Worm (Caenorhabditis elegans): Measurements from ENCODE around the gene pqn-92.

Gene pqn-92

DNA sequence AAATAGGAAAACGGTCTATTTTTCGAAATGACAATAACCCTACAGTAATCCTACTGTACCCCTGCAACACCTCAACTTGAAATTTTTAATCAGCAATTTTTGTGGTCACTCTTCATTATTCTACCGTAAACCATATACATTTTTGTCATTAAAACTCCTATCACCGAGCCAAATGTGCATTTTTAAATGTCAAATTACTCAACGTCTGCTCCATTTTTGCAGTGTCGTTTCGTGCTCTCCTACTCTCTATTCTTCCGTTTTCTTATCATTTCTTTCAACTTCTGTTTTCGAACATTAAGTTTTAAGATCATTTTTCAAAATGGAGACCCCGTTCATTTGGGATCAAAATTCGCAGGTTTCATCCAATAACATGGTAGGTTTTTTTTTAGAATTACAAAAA, at the start of gene pqn-92:
Gene pqn-92, plus strand, starts transcription at position 307 of the 400 bp plus-strand sequence.
- TF ChIP-seq tbx-37 (GFP tag; conservative IDR thresholded peaks at IDR 0.05) (no peak), hmbx-1 (tag; optimal IDR thresholded peaks at IDR 0.05) (no peak), ceh-13 (GFP tag; optimal IDR thresholded peaks at IDR 0.05) (no peak), aly-1 (tag; optimal IDR thresholded peaks at IDR 0.05) (no peak), B0310.2 (tag; optimal IDR thresholded peaks at IDR 0.05) (no peak)

DNA sequence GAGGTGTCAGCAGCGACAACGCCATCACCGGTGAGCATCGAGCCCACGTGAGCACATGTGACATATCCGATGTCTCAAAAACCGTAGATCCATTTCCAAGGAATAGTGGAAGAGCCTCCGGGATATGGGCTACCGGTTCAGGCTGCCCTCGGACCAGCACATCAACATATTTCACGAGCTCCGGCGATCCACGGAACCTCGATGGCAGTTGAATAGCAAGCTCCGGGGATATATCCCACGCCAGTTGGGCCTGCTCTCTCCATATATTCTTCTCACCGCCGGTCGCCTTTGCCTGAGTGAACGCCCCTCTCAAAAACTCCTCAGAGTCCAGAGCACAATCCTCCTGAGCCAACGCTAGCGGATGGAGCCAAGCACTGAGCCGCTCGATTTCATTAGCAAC, 47.8 kb upstream of the pqn-92 start:
- TF ChIP-seq ceh-36 (tag; optimal IDR thresholded peaks at IDR 0.05) = no peak

DNA sequence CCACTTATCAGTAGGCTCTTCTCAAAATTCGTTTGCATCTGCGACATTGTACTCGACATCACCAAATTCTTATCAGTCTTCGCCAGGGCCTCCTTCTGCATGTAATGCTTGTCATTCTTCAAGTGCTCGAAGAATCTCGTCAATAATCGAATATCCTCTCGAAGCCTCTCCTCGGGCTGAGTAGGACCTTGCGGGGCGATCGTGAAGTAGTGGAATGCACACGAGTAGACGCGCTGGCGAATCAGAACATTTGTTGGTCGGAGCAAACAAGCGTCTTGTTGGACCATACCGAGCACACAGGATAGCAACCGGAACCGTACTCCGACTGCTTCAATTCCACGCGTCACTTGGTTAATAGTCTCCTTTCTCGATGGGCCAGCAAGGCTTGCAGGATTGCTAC, 47.2 kb upstream of the pqn-92 start:
- no peak for TF ChIP-seq hmg-4 (GFP tag; optimal IDR thresholded peaks at IDR 0.05)

DNA sequence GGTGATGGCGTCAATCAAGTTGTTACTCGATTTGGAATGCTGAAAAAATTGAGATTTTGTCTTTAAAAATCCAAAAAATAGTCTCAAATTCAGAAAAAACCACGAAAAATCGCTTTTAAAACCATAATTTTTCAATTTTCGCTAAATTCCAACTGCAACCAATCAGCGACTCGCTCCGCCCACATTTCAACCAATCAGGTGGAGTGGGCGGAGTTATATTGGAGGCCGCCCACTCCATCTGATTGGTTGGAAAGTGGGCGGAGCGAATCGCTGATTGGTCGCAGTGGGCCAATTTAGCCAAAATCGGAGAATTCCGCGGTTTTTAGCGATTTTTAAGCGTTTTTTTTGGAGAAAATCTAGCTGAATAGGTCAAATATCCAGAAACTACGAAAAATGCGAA, 37.8 kb upstream of the pqn-92 start:
- TF ChIP-seq ceh-13 (GFP tag; optimal IDR thresholded peaks at IDR 0.05) (no peak), ama-1 (optimal IDR thresholded peaks at IDR 0.05) (no peak), tbx-37 (GFP tag; conservative IDR thresholded peaks at IDR 0.05) (no peak), pes-1 (GFP tag; IDR thresholded peaks at IDR 0.05) (no peak), hnd-1 (tag; optimal IDR thresholded peaks at IDR 0.05) (no peak), hmg-4 (GFP tag; optimal IDR thresholded peaks at IDR 0.05) (no peak), scrt-1 (GFP tag; IDR thresholded peaks at IDR 0.05) (no peak), sea-1 (GFP tag; conservative IDR thresholded peaks at IDR 0.05) (no peak), tbx-11 (GFP tag; IDR thresholded peaks at IDR 0.05) (no peak), F13C5.2 (tag; optimal IDR thresholded peaks at IDR 0.05) (no peak), tra-4 (tag; optimal IDR thresholded peaks at IDR 0.05) (no peak), B0310.2 (tag; optimal IDR thresholded peaks at IDR 0.05) (no peak), hmbx-1 (tag; optimal IDR thresholded peaks at IDR 0.05) (no peak)

DNA sequence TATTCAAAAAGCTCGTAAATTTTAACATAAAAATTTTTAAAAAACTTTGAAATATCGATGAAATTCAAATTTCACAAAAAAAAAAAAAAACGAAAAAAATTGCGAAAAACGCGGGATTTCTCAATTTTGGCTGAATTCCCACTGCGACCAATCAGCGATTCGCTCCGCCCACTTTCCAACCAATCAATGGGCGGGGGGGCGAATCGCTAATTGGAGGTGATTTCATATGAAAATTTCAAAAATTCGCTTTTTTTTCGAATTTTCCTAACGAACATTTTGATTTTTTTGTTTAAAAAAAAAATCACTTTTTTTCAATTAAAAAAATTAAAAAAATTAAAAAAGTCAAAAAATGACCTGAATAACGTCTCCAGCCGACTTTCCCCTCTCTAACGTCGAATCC, 37.2 kb upstream of the pqn-92 start:
- TF ChIP-seq ama-1 (optimal IDR thresholded peaks at IDR 0.05) (no peak), F13C5.2 (tag; optimal IDR thresholded peaks at IDR 0.05) (no peak), scrt-1 (GFP tag; IDR thresholded peaks at IDR 0.05) (no peak), tra-4 (tag; optimal IDR thresholded peaks at IDR 0.05) (no peak), tbx-37 (GFP tag; conservative IDR thresholded peaks at IDR 0.05) (no peak), hmbx-1 (tag; optimal IDR thresholded peaks at IDR 0.05) (no peak), hmg-4 (GFP tag; optimal IDR thresholded peaks at IDR 0.05) (no peak), ceh-13 (GFP tag; optimal IDR thresholded peaks at IDR 0.05) (no peak), ceh-36 (tag; optimal IDR thresholded peaks at IDR 0.05) (no peak), ets-7 (tag; optimal IDR thresholded peaks at IDR 0.05) (no peak), hnd-1 (tag; optimal IDR thresholded peaks at IDR 0.05) (no peak), tbx-11 (GFP tag; IDR thresholded peaks at IDR 0.05) (no peak), pes-1 (GFP tag; IDR thresholded peaks at IDR 0.05) (no peak), B0310.2 (tag; optimal IDR thresholded peaks at IDR 0.05) (no peak), sea-1 (GFP tag; conservative IDR thresholded peaks at IDR 0.05) (no peak), aly-1 (tag; optimal IDR thresholded peaks at IDR 0.05) (no peak), flt-1 (GFP tag; IDR thresholded peaks at IDR 0.05) (no peak)

DNA sequence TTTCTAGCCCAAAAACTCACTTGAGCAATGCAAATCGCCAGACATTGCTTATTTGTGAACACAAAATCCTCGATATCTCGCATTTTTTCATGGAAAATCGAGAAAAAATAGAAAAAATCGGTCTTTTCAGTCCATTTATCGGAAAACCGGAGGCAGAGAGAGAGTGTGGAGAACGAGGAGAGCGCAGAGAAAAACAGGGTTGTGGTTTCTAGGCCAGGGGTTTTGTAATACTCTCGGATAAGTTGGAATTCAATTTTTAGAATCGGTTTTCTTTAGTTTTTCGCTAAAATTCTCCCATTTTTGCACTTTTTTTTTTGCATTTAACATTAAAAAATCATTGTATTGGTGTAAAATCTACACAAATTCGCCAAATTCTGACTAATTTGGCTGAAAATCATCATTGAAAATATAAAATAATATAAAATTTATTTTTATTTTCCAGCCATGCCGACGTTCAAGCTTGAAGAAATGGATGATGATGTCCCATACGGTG, 33.9 kb upstream of the pqn-92 start, which contains the start of the genes Y75B8A.24 and Y75B8A.25:
Gene Y75B8A.24, minus strand, starts transcription at position 155 of the 493 bp plus-strand sequence.
Gene Y75B8A.25, plus strand, starts transcription at position 443 of the 493 bp plus-strand sequence.
- TF ChIP-seq tbx-37 (GFP tag; conservative IDR thresholded peaks at IDR 0.05) (peak; percentile 45; the same call in 1 of the 2 replicates), ama-1 (optimal IDR thresholded peaks at IDR 0.05) (no peak)

DNA sequence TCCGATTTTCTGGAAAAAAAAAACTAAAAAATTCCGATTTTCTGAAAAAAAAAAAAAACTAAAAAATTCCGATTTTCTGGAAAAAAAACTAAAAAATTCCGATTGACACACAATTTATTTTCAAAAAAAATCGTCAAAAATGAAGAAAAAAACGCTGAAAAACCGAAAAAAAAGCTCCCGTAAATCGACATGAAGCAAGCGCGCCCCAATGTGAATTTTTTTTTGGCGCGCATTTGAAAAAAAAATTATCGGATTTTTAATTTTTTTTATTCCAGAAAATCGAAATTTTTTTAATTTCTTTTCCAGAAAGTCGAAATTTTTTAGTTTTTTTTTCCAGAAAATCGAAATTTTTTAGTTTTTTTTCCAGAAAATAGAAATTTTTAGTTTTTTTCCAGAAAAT, 28.8 kb upstream of the pqn-92 start:
- TF ChIP-seq pes-1 (GFP tag; IDR thresholded peaks at IDR 0.05) = no peak
- TF ChIP-seq ets-7 (tag; optimal IDR thresholded peaks at IDR 0.05) = no peak
- no peak for TF ChIP-seq ceh-36 (tag; optimal IDR thresholded peaks at IDR 0.05)
- no peak for TF ChIP-seq tbx-37 (GFP tag; conservative IDR thresholded peaks at IDR 0.05)

DNA sequence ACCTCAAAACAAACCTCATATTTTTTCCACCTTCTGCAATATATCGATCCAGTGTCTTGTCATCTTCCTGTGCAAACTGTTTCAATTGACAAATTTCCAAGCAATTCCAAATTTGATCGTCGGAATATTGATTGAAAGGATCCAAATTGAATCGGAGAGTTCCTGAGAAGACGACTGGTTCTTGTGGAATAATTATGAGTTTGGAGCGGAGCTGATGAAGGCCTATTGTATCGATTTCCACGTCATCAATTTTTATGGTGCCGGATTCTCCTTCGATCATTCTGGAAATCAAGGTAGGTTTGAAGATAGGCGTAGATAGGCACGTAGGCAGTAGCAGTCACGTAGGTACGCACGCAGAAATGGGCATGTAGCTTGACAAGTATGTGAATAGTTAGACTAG, 23.4 kb upstream of the pqn-92 start:
- TF ChIP-seq ama-1 (optimal IDR thresholded peaks at IDR 0.05) (no peak), sea-1 (GFP tag; conservative IDR thresholded peaks at IDR 0.05) (no peak), pes-1 (GFP tag; IDR thresholded peaks at IDR 0.05) (no peak), B0310.2 (tag; optimal IDR thresholded peaks at IDR 0.05) (no peak), ceh-36 (tag; optimal IDR thresholded peaks at IDR 0.05) (no peak), tra-4 (tag; optimal IDR thresholded peaks at IDR 0.05) (no peak), hmg-4 (GFP tag; optimal IDR thresholded peaks at IDR 0.05) (no peak), tbx-37 (GFP tag; conservative IDR thresholded peaks at IDR 0.05) (no peak), hnd-1 (tag; optimal IDR thresholded peaks at IDR 0.05) (no peak), F13C5.2 (tag; optimal IDR thresholded peaks at IDR 0.05) (no peak), scrt-1 (GFP tag; IDR thresholded peaks at IDR 0.05) (no peak), ets-7 (tag; optimal IDR thresholded peaks at IDR 0.05) (no peak), flt-1 (GFP tag; IDR thresholded peaks at IDR 0.05) (no peak)

DNA sequence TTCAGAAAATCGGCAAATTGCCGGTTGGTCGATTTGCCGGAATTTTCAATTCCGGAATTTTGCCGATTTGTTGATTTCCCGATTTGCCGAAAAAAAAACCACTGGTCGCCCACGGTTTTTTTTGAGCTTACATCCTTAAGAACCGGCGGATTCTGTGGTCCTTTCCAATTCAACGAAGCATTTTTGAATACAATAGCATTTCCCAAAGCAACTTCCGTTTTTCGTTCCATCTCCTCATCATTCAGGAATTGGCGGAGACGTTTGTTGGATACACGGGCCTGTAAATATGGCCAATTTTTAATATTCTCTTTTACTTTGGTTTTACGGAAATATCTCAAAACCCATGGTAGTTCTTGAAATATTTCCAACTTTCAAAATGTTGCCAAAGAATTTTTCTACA, 15.1 kb upstream of the pqn-92 start:
- no peak for TF ChIP-seq pes-1 (GFP tag; IDR thresholded peaks at IDR 0.05)
- no peak for TF ChIP-seq flt-1 (GFP tag; IDR thresholded peaks at IDR 0.05)
- no peak for TF ChIP-seq hnd-1 (tag; optimal IDR thresholded peaks at IDR 0.05)
- no peak for TF ChIP-seq B0310.2 (tag; optimal IDR thresholded peaks at IDR 0.05)
- TF ChIP-seq ceh-13 (GFP tag; optimal IDR thresholded peaks at IDR 0.05) = no peak
- TF ChIP-seq tbx-37 (GFP tag; conservative IDR thresholded peaks at IDR 0.05) = no peak
- TF ChIP-seq ets-7 (tag; optimal IDR thresholded peaks at IDR 0.05) = no peak
- no peak for TF ChIP-seq tbx-11 (GFP tag; IDR thresholded peaks at IDR 0.05)
- TF ChIP-seq ama-1 (optimal IDR thresholded peaks at IDR 0.05) = no peak
- TF ChIP-seq hmbx-1 (tag; optimal IDR thresholded peaks at IDR 0.05) = no peak
- no peak for TF ChIP-seq F13C5.2 (tag; optimal IDR thresholded peaks at IDR 0.05)
- TF ChIP-seq scrt-1 (GFP tag; IDR thresholded peaks at IDR 0.05) = no peak
- no peak for TF ChIP-seq tra-4 (tag; optimal IDR thresholded peaks at IDR 0.05)

Data from whole organism, early embryonic.